Fruit fly (Drosophila melanogaster) whole organism, embryonic: ENCODE results near the gene Bx42.

Experiments
- CG10543 ChIP-seq: fragments of 200-800 bp; sonication (Bioruptor generic); optimal IDR thresholded peaks from 3 replicates; lab custom pipeline; 2017; ENCODE audit warnings: missing biosample characterization, mild to moderate bottlenecking, missing genetic modification characterization, moderate library complexity
- CG10979 ChIP-seq: fragments of 200-800 bp; sonication (Bioruptor generic); optimal IDR thresholded peaks from 2 replicates; lab custom pipeline; 2018; ENCODE audit warnings: missing biosample characterization, mild to moderate bottlenecking, missing genetic modification characterization, moderate library complexity
- CG11398 ChIP-seq: fragments of 200-800 bp; sonication (Bioruptor generic); optimal IDR thresholded peaks from 2 replicates; lab custom pipeline; 2016; ENCODE audit warnings: missing biosample characterization, missing genetic modification characterization
- CG12391 ChIP-seq: fragments of 200-800 bp; sonication (Bioruptor generic); optimal IDR thresholded peaks from 3 replicates; lab custom pipeline; 2018; ENCODE audit warnings: missing biosample characterization, mild to moderate bottlenecking, missing genetic modification characterization, moderate library complexity
- CG12942 ChIP-seq: fragments of 200-800 bp; sonication (Bioruptor generic); optimal IDR thresholded peaks from 3 replicates; lab custom pipeline; 2016; ENCODE audit warnings: missing biosample characterization, missing genetic modification characterization
- CG14014 ChIP-seq: fragments of 200-800 bp; sonication (Bioruptor generic); IDR thresholded peaks from 2 replicates; pipeline ENCODE4 v1.3.6; 2022; ENCODE audit warnings: missing biosample characterization, missing genetic modification characterization
- CG1602 ChIP-seq: fragments of 200-800 bp; sonication (Bioruptor generic); optimal IDR thresholded peaks from 3 replicates; lab custom pipeline; 2016; ENCODE audit warnings: missing biosample characterization, missing genetic modification characterization
- CG1603 ChIP-seq: fragments of 200-800 bp; sonication (Bioruptor generic); optimal IDR thresholded peaks from 2 replicates; lab custom pipeline; 2019; ENCODE audit warnings: missing biosample characterization, mild to moderate bottlenecking, missing genetic modification characterization, moderate library complexity
- CG16779 ChIP-seq: fragments of 200-800 bp; sonication (Bioruptor generic); IDR thresholded peaks from 2 replicates; pipeline ENCODE4 v1.3.6; 2022; ENCODE audit warnings: missing biosample characterization, missing genetic modification characterization
- CG17359 ChIP-seq: fragments of 200-800 bp; sonication (Bioruptor generic); optimal IDR thresholded peaks from 3 replicates; lab custom pipeline; 2018; ENCODE audit warnings: missing biosample characterization, mild to moderate bottlenecking, missing genetic modification characterization, moderate library complexity
- CG18011 ChIP-seq: fragments of 200-800 bp; sonication (Bioruptor generic); optimal IDR thresholded peaks from 2 replicates; lab custom pipeline; 2017; ENCODE audit warnings: missing biosample characterization, missing genetic modification characterization, mild to moderate bottlenecking, moderate library complexity, missing genotype
- CG1832 ChIP-seq: fragments of 200-800 bp; sonication (Bioruptor generic); optimal IDR thresholded peaks from 2 replicates; lab custom pipeline; 2017; ENCODE audit warnings: missing biosample characterization, mild to moderate bottlenecking, missing genetic modification characterization, inconsistent platforms
- CG2202 ChIP-seq: fragments of 200-800 bp; sonication (Bioruptor generic); optimal IDR thresholded peaks from 2 replicates; lab custom pipeline; 2018; ENCODE audit warnings: missing biosample characterization, mild to moderate bottlenecking, missing genetic modification characterization
- CG2889 ChIP-seq: fragments of 200-800 bp; sonication (Bioruptor generic); IDR thresholded peaks from 3 replicates; pipeline ENCODE4 v1.3.6; 2022; ENCODE audit warnings: missing biosample characterization, missing genetic modification characterization
- CG30020 ChIP-seq: fragments of 200-800 bp; optimal IDR thresholded peaks from 2 replicates; lab custom pipeline; 2019; ENCODE audit warnings: missing biosample characterization, mild to moderate bottlenecking, missing genetic modification characterization, moderate library complexity
- CG3065 ChIP-seq: fragments of 200-800 bp; sonication (Bioruptor generic); optimal IDR thresholded peaks from 2 replicates; lab custom pipeline; 2016; ENCODE audit warnings: missing biosample characterization, missing genetic modification characterization
- CG31365 ChIP-seq: fragments of 200-800 bp; sonication (Bioruptor generic); optimal IDR thresholded peaks from 2 replicates; lab custom pipeline; 2018; ENCODE audit warnings: missing biosample characterization, mild to moderate bottlenecking, missing genetic modification characterization
- CG32767 ChIP-seq: fragments of 200-800 bp; sonication (Bioruptor generic); IDR thresholded peaks from 2 replicates; pipeline ENCODE4 v1.3.6; 2022; ENCODE audit warnings: missing biosample characterization, missing genetic modification characterization
- CG4404 ChIP-seq: fragments of 200-800 bp; sonication (Bioruptor generic); IDR thresholded peaks from 2 replicates; pipeline ENCODE4 v1.3.6; 2022; ENCODE audit warnings: missing biosample characterization, missing genetic modification characterization
- CG7271 ChIP-seq: fragments of 200-800 bp; sonication (Bioruptor generic); optimal IDR thresholded peaks from 2 replicates; lab custom pipeline; 2018; ENCODE audit warnings: missing biosample characterization, mild to moderate bottlenecking, missing genetic modification characterization, moderate library complexity
- CG7839 ChIP-seq: fragments of 200-800 bp; sonication (Bioruptor generic); optimal IDR thresholded peaks from 3 replicates; lab custom pipeline; 2018; ENCODE audit warnings: missing biosample characterization, mild to moderate bottlenecking, missing genetic modification characterization, moderate library complexity
- CG7963 ChIP-seq: fragments of 200-800 bp; sonication (Bioruptor generic); IDR thresholded peaks from 3 replicates; pipeline ENCODE4 v1.3.6; 2022; ENCODE audit warnings: missing biosample characterization, missing genetic modification characterization; ENCODE audit not compliant: partially characterized antibody
- CG8290 ChIP-seq, 3 experiments: fragments of 200-800 bp; sonication (Bioruptor generic); optimal IDR thresholded peaks; 2 replicates each; lab custom pipeline; 2016 to 2019; ENCODE audit warnings: missing biosample characterization in 3 of 3, missing genetic modification characterization in 3 of 3, mild to moderate bottlenecking in 2 of 3, moderate library complexity in 1 of 3
- CG8944 ChIP-seq: fragments of 200-800 bp; sonication (Bioruptor generic); optimal IDR thresholded peaks from 3 replicates; lab custom pipeline; 2016; ENCODE audit warnings: missing biosample characterization, missing genetic modification characterization
- Dfd ChIP-seq, 2 experiments: fragments of >200 bp; optimal IDR thresholded peaks; 2 replicates each; lab custom pipeline; 2017; ENCODE audit warnings: missing biosample characterization in 2 of 2, missing genetic modification characterization in 2 of 2
- Elba2 ChIP-seq: fragments of 200-800 bp; sonication (Bioruptor generic); optimal IDR thresholded peaks from 3 replicates; lab custom pipeline; 2016; ENCODE audit warnings: missing biosample characterization, missing genetic modification characterization
- Gug ChIP-seq: fragments of 200-800 bp; sonication (Bioruptor generic); IDR thresholded peaks from 4 replicates; pipeline ENCODE4 v1.3.6; 2022; ENCODE audit warnings: missing biosample characterization, missing genetic modification characterization
- HLH4C ChIP-seq: fragments of 200-800 bp; sonication (Bioruptor generic); IDR thresholded peaks from 3 replicates; pipeline ENCODE4 v1.3.6; 2022; ENCODE audit warnings: missing biosample characterization, missing genetic modification characterization; ENCODE audit not compliant: partially characterized antibody
- Hr39 ChIP-seq: fragments of >200 bp; optimal IDR thresholded peaks from 2 replicates; lab custom pipeline; 2017
- Hr78 ChIP-seq, 2 experiments: fragments of 200-800 bp in 1 of 2; fragments of >200 bp in 1 of 2; sonication (Bioruptor generic) in 1 of 2; optimal IDR thresholded peaks; 2 replicates each; lab custom pipeline; 2017 to 2019; ENCODE audit warnings: missing biosample characterization in 2 of 2, missing genetic modification characterization in 2 of 2, mild to moderate bottlenecking in 1 of 2, moderate library complexity in 1 of 2
- Taf1 ChIP-seq: fragments of 200-800 bp; sonication (Bioruptor generic); IDR thresholded peaks from 2 replicates; pipeline ENCODE4 v1.3.6; 2022; ENCODE audit warnings: missing biosample characterization, missing genetic modification characterization
- Vsx1 ChIP-seq: fragments of 200-800 bp; sonication (Bioruptor generic); optimal IDR thresholded peaks from 2 replicates; lab custom pipeline; 2017; ENCODE audit warnings: missing biosample characterization, mild to moderate bottlenecking, missing genetic modification characterization, missing genetic modification reagents
- ara ChIP-seq: fragments of 200-800 bp; sonication (Bioruptor generic); IDR thresholded peaks from 2 replicates; pipeline ENCODE4 v1.3.6; 2022; ENCODE audit warnings: missing biosample characterization, missing genetic modification characterization
- danr ChIP-seq: fragments of 200-800 bp; sonication (Bioruptor generic); IDR thresholded peaks from 2 replicates; pipeline ENCODE4 v1.3.6; 2022; ENCODE audit warnings: missing biosample characterization, missing genetic modification characterization
- dpn ChIP-seq, 2 experiments: fragments of 200-800 bp; sonication (Bioruptor generic); optimal IDR thresholded peaks; 3 replicates each; lab custom pipeline; 2016; ENCODE audit warnings: missing biosample characterization in 2 of 2, missing genetic modification characterization in 2 of 2
- en ChIP-seq: fragments of 200-800 bp; sonication (Bioruptor generic); optimal IDR thresholded peaks from 2 replicates; lab custom pipeline; 2016; ENCODE audit warnings: missing biosample characterization, missing genetic modification characterization
- hkb ChIP-seq, 2 experiments: fragments of 200-800 bp in 1 of 2; fragments of >200 bp in 1 of 2; sonication (Bioruptor generic) in 1 of 2; IDR thresholded peaks in 1 of 2; optimal IDR thresholded peaks in 1 of 2; 2 replicates each; pipeline versions ENCODE4 v1.3.6 to Lab custom; 2017 to 2022; ENCODE audit warnings: missing biosample characterization in 1 of 2, missing genetic modification characterization in 1 of 2
- klu ChIP-seq: fragments of 200-800 bp; sonication (Bioruptor generic); IDR thresholded peaks from 2 replicates; pipeline ENCODE4 v1.3.6; 2022; ENCODE audit warnings: missing biosample characterization, missing genetic modification characterization
- pan ChIP-seq, 4 experiments: fragments of >200 bp in 3 of 4; fragments of 200-800 bp in 1 of 4; sonication (Bioruptor generic) in 1 of 4; optimal IDR thresholded peaks in 3 of 4; IDR thresholded peaks in 1 of 4; 2 replicates each; pipeline versions ENCODE4 v1.3.6 to Lab custom; 2017 to 2022; ENCODE audit warnings: missing biosample characterization in 2 of 4, missing genetic modification characterization in 2 of 4, mixed read lengths in 1 of 4
- pho ChIP-seq: fragments of 200-800 bp; sonication (Bioruptor generic); optimal IDR thresholded peaks from 2 replicates; lab custom pipeline; 2016; ENCODE audit warnings: missing biosample characterization, missing genetic modification characterization
- ranshi ChIP-seq: fragments of 200-800 bp; sonication (Bioruptor generic); IDR thresholded peaks from 2 replicates; pipeline ENCODE4 v1.3.6; 2022; ENCODE audit warnings: missing biosample characterization, missing genetic modification characterization
- scrt ChIP-seq: fragments of 200-800 bp; sonication (Bioruptor generic); optimal IDR thresholded peaks from 2 replicates; lab custom pipeline; 2018; ENCODE audit warnings: missing biosample characterization, mild to moderate bottlenecking, missing genetic modification characterization, moderate library complexity
- sens-2 ChIP-seq: fragments of 200-800 bp; sonication (Bioruptor generic); IDR thresholded peaks from 2 replicates; pipeline ENCODE4 v1.3.6; 2022; ENCODE audit warnings: missing biosample characterization, missing genetic modification characterization
- sim ChIP-seq: fragments of 200-800 bp; sonication (Bioruptor generic); IDR thresholded peaks from 2 replicates; pipeline ENCODE4 v1.3.6; 2022; ENCODE audit warnings: missing biosample characterization, missing genetic modification characterization
- sob ChIP-seq: fragments of 200-800 bp; sonication (Bioruptor generic); IDR thresholded peaks from 2 replicates; pipeline ENCODE4 v1.3.6; 2022; ENCODE audit warnings: missing biosample characterization, missing genetic modification characterization
- tgo ChIP-seq: fragments of 200-800 bp; sonication (Bioruptor generic); IDR thresholded peaks from 3 replicates; pipeline ENCODE4 v1.3.6; 2022; ENCODE audit warnings: missing biosample characterization, missing genetic modification characterization
- twi ChIP-seq: fragments of 200-800 bp; optimal IDR thresholded peaks from 2 replicates; lab custom pipeline; 2019; ENCODE audit warnings: missing biosample characterization, mild to moderate bottlenecking, missing genetic modification characterization, moderate library complexity
- wor ChIP-seq: fragments of 200-800 bp; sonication (Bioruptor generic); IDR thresholded peaks from 2 replicates; pipeline ENCODE4 v1.3.6; 2022; ENCODE audit warnings: missing biosample characterization, missing genetic modification characterization
- zfh1 ChIP-seq: fragments of 200-800 bp; sonication (Bioruptor generic); IDR thresholded peaks from 3 replicates; pipeline ENCODE4 v1.3.6; 2022; ENCODE audit warnings: missing biosample characterization, missing genetic modification characterization

The Bx42 gene

DNA sequence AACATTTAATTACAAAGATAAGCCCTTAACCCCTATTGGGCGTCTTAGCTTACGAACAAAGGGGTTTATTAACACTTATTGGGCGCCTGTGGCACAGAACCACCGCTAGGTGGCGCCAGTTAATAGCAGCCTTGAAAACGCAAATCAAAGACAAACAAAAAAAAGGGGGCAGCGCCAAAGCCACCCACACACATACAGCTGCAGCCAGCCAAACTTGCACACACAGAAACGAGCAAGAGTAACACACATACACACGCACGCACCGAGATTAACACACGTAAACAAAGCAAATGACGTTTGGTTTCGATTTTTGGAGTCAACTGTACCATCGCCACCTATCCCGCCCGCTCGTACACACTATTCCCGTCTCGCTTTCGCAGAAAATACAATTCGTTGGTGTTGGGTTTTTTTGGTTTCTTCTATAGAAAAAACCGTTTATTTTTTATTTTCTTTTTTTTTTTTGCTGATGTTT is 45.8 kb upstream of the Bx42 start (continued):
- TF ChIP-seq CG32767 (GFP tag; lab: Robert Waterston, UW) = no peak
- peak; percentile 15 for TF ChIP-seq CG1603 (tag; lab: Kevin White, UChicago)
- no peak for TF ChIP-seq pho (GFP tag; lab: Kevin White, UChicago)
- TF ChIP-seq tgo (GFP tag; lab: Robert Waterston, UW) = 0 out of 3 replicates have a peak, but pooled peaks have one; percentile 15
- no peak for TF ChIP-seq Hr39
- TF ChIP-seq CG30020 = no peak
- TF ChIP-seq CG31365 (tag; lab: Kevin White, UChicago) = no peak
- TF ChIP-seq CG7839 = peak; percentile 33
- no peak for TF ChIP-seq CG1832 (GFP tag; lab: Kevin White, UChicago)
- peak; percentile 5; the same call in 1 of the 2 replicates for TF ChIP-seq ranshi (GFP tag; lab: Robert Waterston, UW)
- peak; percentile 59; the same call in 1 of the 2 replicates for TF ChIP-seq CG14014
- TF ChIP-seq en (GFP tag; lab: Kevin White, UChicago) = no peak
- TF ChIP-seq Vsx1 = no peak
- no peak for TF ChIP-seq danr (GFP tag; lab: Robert Waterston, UW)
- peak; percentile 91 for TF ChIP-seq Elba2 (GFP tag; lab: Kevin White, UChicago)
- TF ChIP-seq sens-2 (GFP tag; lab: Robert Waterston, UW) = 0 out of 2 replicates have a peak, but pooled peaks have one; percentile 30
- TF ChIP-seq CG8290 (GFP tag; optimal IDR thresholded peaks at IDR 0.05; lab: Kevin White, UChicago) = peak; percentile 3
- TF ChIP-seq CG8290 (tag; optimal IDR thresholded peaks at IDR 0.05; lab: Kevin White, UChicago) = no peak
- no peak for TF ChIP-seq CG2889 (GFP tag; lab: Robert Waterston, UW)
- no peak for TF ChIP-seq ara
- TF ChIP-seq CG7963 (GFP tag; lab: Robert Waterston, UW) = no peak
- TF ChIP-seq Gug (GFP tag; lab: Robert Waterston, UW) = no peak
- TF ChIP-seq zfh1 (GFP tag; lab: Robert Waterston, UW) = peak; percentile 49; the same call in 1 of the 3 replicates
- no peak for TF ChIP-seq hkb (optimal IDR thresholded peaks at IDR 0.05; lab: Kevin White, UChicago)
- peak; percentile 54 for TF ChIP-seq hkb (GFP tag; IDR thresholded peaks at IDR 0.05; lab: Robert Waterston, UW)
- TF ChIP-seq sob (GFP tag; lab: Robert Waterston, UW) = peak; percentile 64; the same call in 1 of the 2 replicates
- no peak for TF ChIP-seq klu (GFP tag; lab: Robert Waterston, UW)
- TF ChIP-seq CG1602 (GFP tag; lab: Kevin White, UChicago) = no peak
- no peak for TF ChIP-seq wor
- TF ChIP-seq Hr78 (GFP tag; optimal IDR thresholded peaks at IDR 0.05; lab: Kevin White, UChicago) = no peak
- 0 out of 3 replicates have a peak, but pooled peaks have one; percentile 29 for TF ChIP-seq HLH4C (GFP tag; lab: Robert Waterston, UW)
- TF ChIP-seq CG11398 (GFP tag; lab: Kevin White, UChicago) = no peak
- peak; percentile 68 for TF ChIP-seq CG10543 (GFP tag; lab: Kevin White, UChicago)
- TF ChIP-seq CG16779 (GFP tag; lab: Robert Waterston, UW) = no peak
- peak; percentile 12 for TF ChIP-seq scrt (GFP tag; lab: Kevin White, UChicago)
- no peak for TF ChIP-seq pan (optimal IDR thresholded peaks at IDR 0.05; lab: Kevin White, UChicago)
- peak in 1 of 2 experiments; percentile 55 for TF ChIP-seq pan (GFP tag; optimal IDR thresholded peaks at IDR 0.05 in 1 of 2, IDR thresholded peaks at IDR 0.05 in 1 of 2)
- no peak for TF ChIP-seq twi (tag; lab: Kevin White, UChicago)
- TF ChIP-seq CG12942 (GFP tag; lab: Kevin White, UChicago) = no peak
- peak; percentile 12 for TF ChIP-seq CG3065
- no peak for TF ChIP-seq Taf1 (GFP tag; lab: Robert Waterston, UW)
- peak; percentile 48 for TF ChIP-seq CG10979 (tag; lab: Kevin White, UChicago)
- no peak for TF ChIP-seq CG7271 (tag; lab: Kevin White, UChicago)
- TF ChIP-seq dpn (GFP tag; optimal IDR thresholded peaks at IDR 0.05; lab: Kevin White, UChicago) = peak; percentile 9 to 24
- TF ChIP-seq CG8944 = no peak
- TF ChIP-seq CG4404 (GFP tag; lab: Robert Waterston, UW) = no peak
- peak; percentile 23; the same call in 1 of the 2 replicates for TF ChIP-seq sim (GFP tag; lab: Robert Waterston, UW)
- TF ChIP-seq CG17359 (tag; lab: Kevin White, UChicago) = peak; percentile 32
- no peak for TF ChIP-seq CG2202 (tag; lab: Kevin White, UChicago)
- TF ChIP-seq Dfd (GFP tag; optimal IDR thresholded peaks at IDR 0.05; lab: Kevin White, UChicago) = no peak
- TF ChIP-seq CG18011 (GFP tag; lab: Kevin White, UChicago) = peak; percentile 13
- TF ChIP-seq CG12391 (tag; lab: Kevin White, UChicago) = peak; percentile 31
